Worm (Caenorhabditis elegans) whole organism, L4 larva: ENCODE data around the gene T06D4.6.

Source experiments
- F49E8.2 ChIP-seq: sonication (generic microtip); optimal IDR thresholded peaks from 2 replicates; lab custom pipeline; 2016; ENCODE audit warnings: missing compliant biosample characterization, mild to moderate bottlenecking, missing genetic modification characterization, borderline replicate concordance
- ZK546.5 ChIP-seq, 2 experiments: sonication (generic microtip); optimal IDR thresholded peaks; 2 replicates each; lab custom pipeline; 2017; ENCODE audit warnings: missing biosample characterization in 2 of 2, missing genetic modification characterization in 2 of 2
- ama-1 ChIP-seq: fragments of 150-350 bp; optimal IDR thresholded peaks from 2 replicates; lab custom pipeline; 2014; ENCODE audit warnings: inconsistent platforms, mixed read lengths
- ces-1 ChIP-seq: fragments of 150-350 bp; sonication (generic microtip); optimal IDR thresholded peaks from 4 replicates; lab custom pipeline; 2014; ENCODE audit warnings: missing biosample characterization, missing genetic modification reagents, missing genetic modification characterization
- daf-19 ChIP-seq: fragments of 200-800 bp; sonication (Bioruptor generic); conservative IDR thresholded peaks from 2 replicates; pipeline ENCODE4 v1.3.6; 2022; ENCODE audit warnings: missing genetic modification characterization, missing compliant biosample characterization
- dpl-1 ChIP-seq: fragments of 150-350 bp; optimal IDR thresholded peaks from 2 replicates; lab custom pipeline; 2014; ENCODE audit warnings: missing biosample characterization, missing genetic modification reagents, missing genetic modification characterization
- egl-43 ChIP-seq: fragments of 200-800 bp; sonication (Bioruptor generic); IDR thresholded peaks from 2 replicates; pipeline ENCODE4 v1.3.6; 2022; ENCODE audit warnings: missing genetic modification reagents, missing genetic modification characterization, missing compliant biosample characterization
- fos-1 ChIP-seq: fragments of 150-350 bp; optimal IDR thresholded peaks from 2 replicates; lab custom pipeline; 2014; ENCODE audit warnings: missing biosample characterization, missing genetic modification characterization
- mep-1 ChIP-seq: fragments of 150-350 bp; sonication (generic microtip); optimal IDR thresholded peaks from 3 replicates; lab custom pipeline; 2014; ENCODE audit warnings: missing biosample characterization, missing genetic modification characterization
- nhr-237 ChIP-seq: sonication (generic microtip); optimal IDR thresholded peaks from 2 replicates; lab custom pipeline; 2017; ENCODE audit warnings: missing biosample characterization, missing genetic modification characterization
- nhr-28 ChIP-seq: fragments of 150-350 bp; optimal IDR thresholded peaks from 2 replicates; lab custom pipeline; 2014; ENCODE audit warnings: missing biosample characterization, missing genetic modification characterization
- zfp-2 ChIP-seq: sonication (generic microtip); optimal IDR thresholded peaks from 2 replicates; lab custom pipeline; 2016; ENCODE audit warnings: mild to moderate bottlenecking, missing genetic modification characterization, missing compliant biosample characterization
- ztf-11 ChIP-seq: fragments of 150-350 bp; optimal IDR thresholded peaks from 2 replicates; lab custom pipeline; 2014; ENCODE audit warnings: missing biosample characterization, missing genetic modification characterization

- TF ChIP-seq nhr-28 (tag; lab: Kevin White, UChicago) (no peak), zfp-2 (tag; lab: Kevin White, UChicago) (no peak), ama-1 (lab: Kevin White, UChicago) (no peak), ces-1 (GFP tag; lab: Kevin White, UChicago) (no peak), nhr-237 (tag; lab: Kevin White, UChicago) (no peak), mep-1 (tag; lab: Kevin White, UChicago) (no peak), ztf-11 (tag; lab: Kevin White, UChicago) (no peak), F49E8.2 (tag; lab: Kevin White, UChicago) (no peak), fos-1 (tag; lab: Kevin White, UChicago) (no peak), daf-19 (GFP tag; lab: Robert Waterston, UW) (no peak), ZK546.5 (tag; optimal IDR thresholded peaks at IDR 0.05; lab: Kevin White, UChicago) (no peak), dpl-1 (GFP tag; lab: Kevin White, UChicago) (no peak), egl-43 (no peak)
Measured at ce11 chrII:3340251-3340650, 47.2 kb downstream of the T06D4.6 start, which contains the start of gene F14D2.5.
